Fruit fly (Drosophila melanogaster): ENCODE measurements around the gene CG8833.

- TF ChIP-seq tin (GFP tag; optimal IDR thresholded peaks at IDR 0.05) (no peak), fru (optimal IDR thresholded peaks at IDR 0.05) (no peak), D19A (tag; optimal IDR thresholded peaks at IDR 0.05) (no peak), zfh2 (GFP tag; optimal IDR thresholded peaks at IDR 0.05) (no peak), Neu2 (GFP tag; optimal IDR thresholded peaks at IDR 0.05; ENCODE audit: borderline replicate concordance) (no peak), run (tag; optimal IDR thresholded peaks at IDR 0.05) (no peak), CG7839 (tag; optimal IDR thresholded peaks at IDR 0.05) (no peak), CG8478 (optimal IDR thresholded peaks at IDR 0.05) (no peak), Abd-B (GFP tag; optimal IDR thresholded peaks at IDR 0.05) (no peak), Xrp1 (GFP tag; IDR thresholded peaks at IDR 0.05) (no peak), Dref (GFP tag; IDR thresholded peaks at IDR 0.05) (no peak)
These were observed 44.2 kb downstream of the CG8833 start for dm6 chr3L:13884460-13885056.

Data from whole organism, embryonic.